Worm (Caenorhabditis elegans): ENCODE measurements around the gene C48D5.3.

DNA sequence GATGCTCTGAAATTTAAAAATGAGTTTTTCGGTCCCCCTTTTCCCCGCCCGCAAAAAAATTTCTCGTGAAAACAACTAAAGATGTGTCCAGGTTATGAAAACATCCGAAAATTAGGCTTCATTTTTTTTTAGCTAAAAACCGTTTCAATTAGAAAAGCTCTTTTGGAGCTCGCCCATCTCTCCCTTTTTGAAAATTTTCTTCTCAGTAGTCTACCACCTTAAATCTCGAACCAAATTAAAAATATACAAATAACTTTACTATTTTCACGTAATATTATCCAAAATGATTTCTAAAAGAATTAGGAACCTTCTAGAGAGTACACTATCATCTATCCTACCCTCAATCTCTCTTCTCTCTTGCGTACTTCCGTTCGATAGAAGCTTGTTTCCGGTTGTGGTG is 19.3 kb downstream of the C48D5.3 start:
- TF ChIP-seq pqm-1 (tag; optimal IDR thresholded peaks at IDR 0.05), result no peak
- TF ChIP-seq tbx-2 (tag; optimal IDR thresholded peaks at IDR 0.05), result no peak
- no peak for TF ChIP-seq mec-3 (tag; optimal IDR thresholded peaks at IDR 0.05; ENCODE audit: borderline replicate concordance)
- TF ChIP-seq pag-3 (tag; optimal IDR thresholded peaks at IDR 0.05; ENCODE audit: borderline replicate concordance), result no peak
- TF ChIP-seq F13H6.1 (tag; optimal IDR thresholded peaks at IDR 0.05), result no peak
- no peak for TF ChIP-seq ama-1 (optimal IDR thresholded peaks at IDR 0.05)

Measured in whole organism, late embryonic.